Fruit fly (Drosophila melanogaster) whole organism, embryonic: Measurements from ENCODE around the gene Atat.
A peak's percentile ranks its signal among the peaks of the same experiment; 100 is the strongest.

ENCODE experiments used
- Asciz ChIP-seq: fragments of 200-800 bp; sonication (Bioruptor generic); optimal IDR thresholded peaks from 2 replicates; lab custom pipeline; 2017; ENCODE audit warnings: missing biosample characterization, mild to moderate bottlenecking, missing genetic modification characterization, missing genetic modification reagents
- Atf3 ChIP-seq: fragments of 200-800 bp; sonication (Bioruptor generic); optimal IDR thresholded peaks from 3 replicates; lab custom pipeline; 2016; ENCODE audit warnings: missing biosample characterization, missing genetic modification characterization
- Bgb ChIP-seq: fragments of 200-800 bp; sonication (Bioruptor generic); IDR thresholded peaks from 2 replicates; pipeline ENCODE4 v1.3.6; 2022; ENCODE audit warnings: missing biosample characterization, missing genetic modification characterization; ENCODE audit not compliant: partially characterized antibody
- Blimp-1 ChIP-seq: fragments of 200-800 bp; sonication (Bioruptor generic); optimal IDR thresholded peaks from 3 replicates; lab custom pipeline; 2018; ENCODE audit warnings: missing biosample characterization, missing genetic modification characterization, mild to moderate bottlenecking, moderate library complexity, missing genetic modification reagents
- CG10543 ChIP-seq: fragments of 200-800 bp; sonication (Bioruptor generic); optimal IDR thresholded peaks from 3 replicates; lab custom pipeline; 2017; ENCODE audit warnings: missing biosample characterization, mild to moderate bottlenecking, missing genetic modification characterization, moderate library complexity
- CG10654 ChIP-seq: fragments of 200-800 bp; sonication (Bioruptor generic); optimal IDR thresholded peaks from 2 replicates; lab custom pipeline; 2016; ENCODE audit warnings: missing biosample characterization, missing genetic modification characterization
- CG12299 ChIP-seq: fragments of 200-800 bp; sonication (Bioruptor generic); optimal IDR thresholded peaks from 2 replicates; lab custom pipeline; 2018; ENCODE audit warnings: missing biosample characterization, mild to moderate bottlenecking, missing genetic modification characterization
- CG13287 ChIP-seq: fragments of 200-800 bp; sonication (Bioruptor generic); IDR thresholded peaks from 2 replicates; pipeline ENCODE4 v1.3.6; 2022; ENCODE audit warnings: missing biosample characterization, missing genetic modification characterization; ENCODE audit not compliant: partially characterized antibody
- CG13296 ChIP-seq: fragments of 200-800 bp; sonication (Bioruptor generic); optimal IDR thresholded peaks from 3 replicates; lab custom pipeline; 2018; ENCODE audit warnings: missing biosample characterization, mild to moderate bottlenecking, missing genetic modification characterization
- CG14965 ChIP-seq: fragments of 200-800 bp; sonication (Bioruptor generic); optimal IDR thresholded peaks from 2 replicates; lab custom pipeline; 2016; ENCODE audit warnings: missing biosample characterization, missing genetic modification characterization, borderline replicate concordance
- CG2199 ChIP-seq: fragments of 200-800 bp; sonication (Bioruptor generic); IDR thresholded peaks from 3 replicates; pipeline ENCODE4 v1.3.6; 2022; ENCODE audit warnings: missing biosample characterization, missing genetic modification characterization
- CG30020 ChIP-seq: fragments of 200-800 bp; optimal IDR thresholded peaks from 2 replicates; lab custom pipeline; 2019; ENCODE audit warnings: missing biosample characterization, mild to moderate bottlenecking, missing genetic modification characterization, moderate library complexity
- CG31224 ChIP-seq: fragments of 200-800 bp; sonication (Bioruptor generic); IDR thresholded peaks from 2 replicates; pipeline ENCODE4 v1.3.6; 2022; ENCODE audit warnings: missing biosample characterization, missing genetic modification characterization
- CG3847 ChIP-seq: fragments of 200-800 bp; sonication (Bioruptor generic); IDR thresholded peaks from 2 replicates; pipeline ENCODE4 v1.3.6; 2022; ENCODE audit warnings: missing biosample characterization, missing genetic modification characterization
- CG4404 ChIP-seq: fragments of 200-800 bp; sonication (Bioruptor generic); IDR thresholded peaks from 2 replicates; pipeline ENCODE4 v1.3.6; 2022; ENCODE audit warnings: missing biosample characterization, missing genetic modification characterization
- CG5180 ChIP-seq: fragments of 200-800 bp; sonication (Bioruptor generic); optimal IDR thresholded peaks from 3 replicates; lab custom pipeline; 2017; ENCODE audit warnings: missing biosample characterization, missing genetic modification characterization, mild to moderate bottlenecking, moderate library complexity, missing genetic modification reagents
- CG6175 ChIP-seq: fragments of 200-800 bp; sonication (Bioruptor generic); IDR thresholded peaks from 3 replicates; pipeline ENCODE4 v1.3.6; 2022; ENCODE audit warnings: missing biosample characterization, missing genetic modification characterization
- CG6791 ChIP-seq: fragments of 200-800 bp; sonication (Bioruptor generic); IDR thresholded peaks from 3 replicates; pipeline ENCODE4 v1.3.6; 2022; ENCODE audit warnings: missing biosample characterization, missing genetic modification characterization; ENCODE audit not compliant: partially characterized antibody
- CG8388 ChIP-seq: fragments of 200-800 bp; sonication (Bioruptor generic); optimal IDR thresholded peaks from 2 replicates; lab custom pipeline; 2019; ENCODE audit warnings: missing biosample characterization, mild to moderate bottlenecking, missing genetic modification characterization, moderate library complexity
- CG9797 ChIP-seq: fragments of 200-800 bp; sonication (Bioruptor generic); optimal IDR thresholded peaks from 3 replicates; lab custom pipeline; 2018; ENCODE audit warnings: missing biosample characterization, mild to moderate bottlenecking, missing genetic modification characterization
- Dfd ChIP-seq, 2 experiments: fragments of >200 bp; optimal IDR thresholded peaks; 2 replicates each; lab custom pipeline; 2017; ENCODE audit warnings: missing biosample characterization in 2 of 2, missing genetic modification characterization in 2 of 2
- Dll ChIP-seq: fragments of 200-800 bp; sonication (Bioruptor generic); IDR thresholded peaks from 4 replicates; pipeline ENCODE4 v1.3.6; 2022; ENCODE audit warnings: missing biosample characterization, missing genetic modification characterization; ENCODE audit not compliant: partially characterized antibody
- Eip74EF ChIP-seq, 2 experiments: fragments of 200-800 bp in 1 of 2; fragments of >200 bp in 1 of 2; sonication (Bioruptor generic) in 1 of 2; optimal IDR thresholded peaks; 2 replicates each; lab custom pipeline; 2017 to 2019; ENCODE audit warnings: missing biosample characterization in 2 of 2, missing genetic modification characterization in 2 of 2, mild to moderate bottlenecking in 1 of 2, moderate library complexity in 1 of 2
- Ets97D ChIP-seq: fragments of 200-800 bp; sonication (Bioruptor generic); optimal IDR thresholded peaks from 3 replicates; lab custom pipeline; 2016; ENCODE audit warnings: missing biosample characterization, missing genetic modification characterization
- HmgD ChIP-seq: fragments of 200-800 bp; sonication (Bioruptor generic); optimal IDR thresholded peaks from 3 replicates; lab custom pipeline; 2016; ENCODE audit warnings: missing biosample characterization, missing genetic modification characterization
- Lim3 ChIP-seq: fragments of 200-800 bp; sonication (Bioruptor generic); IDR thresholded peaks from 2 replicates; pipeline ENCODE4 v1.3.6; 2022; ENCODE audit warnings: missing biosample characterization, missing genetic modification characterization
- Med ChIP-seq: fragments of 200-800 bp; sonication (Bioruptor generic); peaks from one replicate; lab custom pipeline; 2016; ENCODE audit warnings: missing biosample characterization, missing genetic modification characterization, mild to moderate bottlenecking, inconsistent platforms, moderate library complexity
- NC2β ChIP-seq: fragments of 200-800 bp; sonication (Bioruptor generic); optimal IDR thresholded peaks from 2 replicates; lab custom pipeline; 2016; ENCODE audit warnings: missing biosample characterization, missing genetic modification characterization
- NFAT ChIP-seq: fragments of 200-800 bp; sonication (Bioruptor generic); IDR thresholded peaks from 2 replicates; pipeline ENCODE4 v1.3.6; 2022; ENCODE audit warnings: missing biosample characterization, missing genetic modification characterization
- Nf-YB ChIP-seq: fragments of 200-800 bp; sonication (Bioruptor generic); optimal IDR thresholded peaks from 3 replicates; lab custom pipeline; 2019; ENCODE audit warnings: missing biosample characterization, mild to moderate bottlenecking, missing genetic modification characterization, moderate library complexity
- Nf-YC ChIP-seq: fragments of 200-800 bp; optimal IDR thresholded peaks from 3 replicates; lab custom pipeline; 2019; ENCODE audit warnings: missing biosample characterization, mild to moderate bottlenecking, missing genetic modification characterization, moderate library complexity
- Opbp ChIP-seq: fragments of 200-800 bp; sonication (Bioruptor generic); IDR thresholded peaks from 3 replicates; pipeline ENCODE4 v1.3.6; 2022; ENCODE audit warnings: missing biosample characterization, missing genetic modification characterization; ENCODE audit not compliant: partially characterized antibody
- Sry-δ ChIP-seq: fragments of 200-800 bp; sonication (Bioruptor generic); optimal IDR thresholded peaks from 2 replicates; lab custom pipeline; 2016; ENCODE audit warnings: missing biosample characterization, missing genetic modification characterization
- YL-1 ChIP-seq: fragments of 200-800 bp; sonication (Bioruptor generic); optimal IDR thresholded peaks from 3 replicates; lab custom pipeline; 2017; ENCODE audit warnings: missing biosample characterization, mild to moderate bottlenecking, missing genetic modification characterization
- abd-A ChIP-seq: fragments of 200-800 bp; sonication (Bioruptor generic); optimal IDR thresholded peaks from 3 replicates; lab custom pipeline; 2019; ENCODE audit warnings: missing biosample characterization, mild to moderate bottlenecking, missing genetic modification characterization, moderate library complexity
- amos ChIP-seq: fragments of 200-800 bp; sonication (Bioruptor generic); IDR thresholded peaks from 2 replicates; pipeline ENCODE4 v1.3.6; 2022; ENCODE audit warnings: missing biosample characterization, missing genetic modification characterization; ENCODE audit not compliant: partially characterized antibody
- aop ChIP-seq: fragments of 200-800 bp; sonication (Bioruptor generic); IDR thresholded peaks from 2 replicates; pipeline ENCODE4 v1.3.6; 2022; ENCODE audit warnings: missing biosample characterization, missing genetic modification characterization
- bowl ChIP-seq: fragments of 200-800 bp; sonication (Bioruptor generic); IDR thresholded peaks from 2 replicates; pipeline ENCODE4 v1.3.6; 2022; ENCODE audit warnings: missing biosample characterization, missing genetic modification characterization
- ci ChIP-seq: fragments of 200-800 bp; sonication (Bioruptor generic); IDR thresholded peaks from 3 replicates; pipeline ENCODE4 v1.3.6; 2022; ENCODE audit warnings: missing biosample characterization, missing genetic modification characterization
- eve ChIP-seq, 2 experiments: fragments of >200 bp; optimal IDR thresholded peaks; 2 replicates each; lab custom pipeline; 2017; ENCODE audit warnings: missing biosample characterization in 2 of 2, missing genetic modification characterization in 2 of 2
- fd64A ChIP-seq: fragments of 200-800 bp; sonication (Bioruptor generic); optimal IDR thresholded peaks from 3 replicates; lab custom pipeline; 2018; ENCODE audit warnings: missing biosample characterization, mild to moderate bottlenecking, missing genetic modification characterization
- gem ChIP-seq: fragments of 200-800 bp; sonication (Bioruptor generic); optimal IDR thresholded peaks from 2 replicates; lab custom pipeline; 2019; ENCODE audit warnings: missing biosample characterization, mild to moderate bottlenecking, missing genetic modification characterization, moderate library complexity
- hth ChIP-seq: fragments of >200 bp; optimal IDR thresholded peaks from 2 replicates; lab custom pipeline; 2017; ENCODE audit warnings: inconsistent platforms
- inv ChIP-seq: fragments of 200-800 bp; sonication (Bioruptor generic); IDR thresholded peaks from 2 replicates; pipeline ENCODE4 v1.3.6; 2022; ENCODE audit warnings: missing biosample characterization, missing genetic modification characterization; ENCODE audit not compliant: partially characterized antibody
- lbe ChIP-seq: fragments of 200-800 bp; sonication (Bioruptor generic); optimal IDR thresholded peaks from 2 replicates; lab custom pipeline; 2016; ENCODE audit warnings: missing biosample characterization, mild to moderate bottlenecking, missing genetic modification characterization
- oc ChIP-seq: fragments of 200-800 bp; sonication (Bioruptor generic); optimal IDR thresholded peaks from 2 replicates; lab custom pipeline; 2018; ENCODE audit warnings: missing biosample characterization, mild to moderate bottlenecking, missing genetic modification characterization, moderate library complexity
- onecut ChIP-seq: fragments of 200-800 bp; sonication (Bioruptor generic); IDR thresholded peaks from 2 replicates; pipeline ENCODE4 v1.3.6; 2022; ENCODE audit warnings: missing biosample characterization, missing genetic modification characterization
- peb ChIP-seq: fragments of 200-800 bp; sonication (Bioruptor generic); IDR thresholded peaks from 2 replicates; pipeline ENCODE4 v1.3.6; 2022; ENCODE audit warnings: missing biosample characterization, missing genetic modification characterization
- pfk ChIP-seq: fragments of 200-800 bp; sonication (Bioruptor generic); optimal IDR thresholded peaks from 2 replicates; lab custom pipeline; 2018; ENCODE audit warnings: missing biosample characterization, mild to moderate bottlenecking, missing genetic modification characterization, moderate library complexity
- vnd ChIP-seq: fragments of 200-800 bp; sonication (Bioruptor generic); IDR thresholded peaks from 3 replicates; pipeline ENCODE4 v1.3.6; 2022; ENCODE audit warnings: missing biosample characterization, missing genetic modification characterization; ENCODE audit not compliant: partially characterized antibody

The Atat gene

DNA sequence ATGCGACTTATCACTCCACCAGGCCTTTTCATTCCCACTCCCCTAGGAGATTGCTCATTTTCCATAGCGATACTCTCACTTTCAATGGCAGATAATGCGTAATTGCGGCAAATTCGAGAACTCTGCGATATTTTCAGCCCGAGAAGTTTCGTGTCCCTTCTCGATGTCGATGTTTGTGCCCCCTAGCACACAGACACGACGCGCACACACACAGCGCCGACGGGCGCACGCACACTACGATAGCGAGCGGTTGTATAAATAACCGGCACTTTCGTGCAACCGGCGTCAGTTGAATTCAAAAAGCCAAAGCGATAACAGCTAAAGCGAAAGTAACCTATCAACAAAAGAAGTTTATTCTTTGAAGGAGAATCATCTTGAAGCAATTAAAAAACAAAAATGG, 45.0 kb downstream of the Atat start, which contains the start of gene Hsp23 (continued):
- TF ChIP-seq NFAT (no peak), CG10543 (GFP tag; lab: Kevin White, UChicago) (peak; percentile 17), vnd (no peak), Opbp (GFP tag; lab: Robert Waterston, UW) (peak; percentile 54; the same call in 2 of the 3 replicates), CG30020 (tag; lab: Kevin White, UChicago) (peak; percentile 21), CG14965 (GFP tag; lab: Kevin White, UChicago) (no peak), CG6175 (no peak), eve (GFP tag; optimal IDR thresholded peaks at IDR 0.05; lab: Kevin White, UChicago) (no peak), Atf3 (GFP tag; lab: Kevin White, UChicago) (no peak), Blimp-1 (peak; percentile 68), Dfd (GFP tag; optimal IDR thresholded peaks at IDR 0.05; lab: Kevin White, UChicago) (no peak), CG5180 (GFP tag; lab: Kevin White, UChicago) (no peak), CG9797 (GFP tag; lab: Kevin White, UChicago) (no peak), fd64A (GFP tag; lab: Kevin White, UChicago) (no peak), CG8388 (GFP tag; lab: Kevin White, UChicago) (no peak), Lim3 (GFP tag; lab: Robert Waterston, UW) (no peak), CG6791 (GFP tag; lab: Robert Waterston, UW) (peak; percentile 57; the same call in 2 of the 3 replicates), Sry-δ (GFP tag; lab: Kevin White, UChicago) (no peak), HmgD (no peak), CG10654 (no peak), Ets97D (GFP tag; lab: Kevin White, UChicago) (no peak), Nf-YB (GFP tag; lab: Kevin White, UChicago) (no peak), CG4404 (GFP tag; lab: Robert Waterston, UW) (no peak), oc (no peak), bowl (GFP tag; lab: Robert Waterston, UW) (no peak), CG12299 (tag; lab: Kevin White, UChicago) (no peak), amos (peak; percentile 37; the same call in 1 of the 2 replicates), CG13296 (GFP tag; lab: Kevin White, UChicago) (no peak), lbe (GFP tag; lab: Kevin White, UChicago) (peak; percentile 65), Bgb (peak; percentile 17; the same call in 1 of the 2 replicates), CG31224 (GFP tag; lab: Robert Waterston, UW) (no peak), onecut (GFP tag; lab: Robert Waterston, UW) (peak; percentile 29; the same call in 1 of the 2 replicates), gem (tag; lab: Kevin White, UChicago) (no peak), CG13287 (GFP tag; lab: Robert Waterston, UW) (peak; percentile 51; the same call in 1 of the 2 replicates), pfk (GFP tag; lab: Kevin White, UChicago) (no peak), abd-A (tag; lab: Kevin White, UChicago) (peak; percentile 51), hth (lab: Kevin White, UChicago) (no peak), Eip74EF (GFP tag; optimal IDR thresholded peaks at IDR 0.05; lab: Kevin White, UChicago) (no peak), Nf-YC (tag; lab: Kevin White, UChicago) (peak; percentile 6), ci (GFP tag; lab: Robert Waterston, UW) (0 out of 3 replicates have a peak, but pooled peaks have one; percentile 10), CG3847 (GFP tag; lab: Robert Waterston, UW) (no peak), aop (GFP tag; lab: Robert Waterston, UW) (no peak), Asciz (GFP tag; lab: Kevin White, UChicago) (no peak), peb (GFP tag; lab: Robert Waterston, UW) (no peak), Med (GFP tag; lab: Kevin White, UChicago) (peak; percentile 64), YL-1 (no peak), CG2199 (peak; percentile 50; the same call in 1 of the 3 replicates), NC2β (GFP tag; lab: Kevin White, UChicago) (no peak), Dll (peak; percentile 39; the same call in 1 of the 4 replicates), inv (GFP tag; lab: Robert Waterston, UW) (no peak)
